Worm (Caenorhabditis elegans) whole organism, early embryonic: ENCODE measurements around the gene rpt-3.

ENCODE experiments used
- B0310.2 ChIP-seq: sonication (generic microtip); optimal IDR thresholded peaks from 2 replicates; lab custom pipeline; 2016; ENCODE audit warnings: mild to moderate bottlenecking, missing genetic modification characterization, missing compliant biosample characterization
- F13C5.2 ChIP-seq: sonication (generic microtip); optimal IDR thresholded peaks from 2 replicates; lab custom pipeline; 2017; ENCODE audit warnings: mild to moderate bottlenecking, missing genetic modification characterization, inconsistent platforms, missing compliant biosample characterization
- aly-1 ChIP-seq: sonication (generic microtip); optimal IDR thresholded peaks from 2 replicates; lab custom pipeline; 2016; ENCODE audit warnings: missing genetic modification characterization, missing compliant biosample characterization
- ama-1 ChIP-seq: fragments of 150-350 bp; optimal IDR thresholded peaks from 2 replicates; lab custom pipeline; 2014
- ceh-13 ChIP-seq: fragments of 200-800 bp; sonication (Bioruptor generic); optimal IDR thresholded peaks from 2 replicates; lab custom pipeline; 2018; ENCODE audit warnings: mild to moderate bottlenecking, missing genetic modification characterization, missing compliant biosample characterization
- ceh-36 ChIP-seq: sonication (generic microtip); optimal IDR thresholded peaks from 2 replicates; lab custom pipeline; 2016; ENCODE audit warnings: missing genetic modification characterization, inconsistent platforms, missing compliant biosample characterization
- ets-7 ChIP-seq: sonication (generic microtip); optimal IDR thresholded peaks from 2 replicates; lab custom pipeline; 2016; ENCODE audit warnings: missing genotype, missing genetic modification characterization, missing compliant biosample characterization
- flt-1 ChIP-seq: fragments of 200-800 bp; sonication (Bioruptor generic); IDR thresholded peaks from 2 replicates; pipeline ENCODE4 v1.3.6; 2022; ENCODE audit warnings: missing genetic modification characterization, missing compliant biosample characterization
- hmbx-1 ChIP-seq: sonication (generic microtip); optimal IDR thresholded peaks from 2 replicates; lab custom pipeline; 2016; ENCODE audit warnings: mild to moderate bottlenecking, missing genetic modification characterization, missing compliant biosample characterization
- hmg-4 ChIP-seq: fragments of 200-800 bp; sonication (Bioruptor generic); optimal IDR thresholded peaks from 2 replicates; lab custom pipeline; 2018; ENCODE audit warnings: mild to moderate bottlenecking, missing genetic modification characterization, missing compliant biosample characterization
- hnd-1 ChIP-seq: sonication (generic microtip); optimal IDR thresholded peaks from 2 replicates; lab custom pipeline; 2016; ENCODE audit warnings: missing genetic modification characterization, missing compliant biosample characterization
- pes-1 ChIP-seq: fragments of 200-800 bp; sonication (Bioruptor generic); IDR thresholded peaks from 2 replicates; pipeline ENCODE4 v1.3.6; 2022; ENCODE audit warnings: missing genetic modification reagents, missing genetic modification characterization, missing compliant biosample characterization
- scrt-1 ChIP-seq: fragments of 200-800 bp; sonication (Bioruptor generic); IDR thresholded peaks from 2 replicates; pipeline ENCODE4 v1.3.6; 2022; ENCODE audit warnings: missing genetic modification characterization, missing compliant biosample characterization
- sea-1 ChIP-seq: fragments of 200-800 bp; sonication (Bioruptor generic); conservative IDR thresholded peaks from 2 replicates; pipeline ENCODE4 v1.3.6; 2022; ENCODE audit warnings: missing genetic modification characterization, missing compliant biosample characterization
- tbx-11 ChIP-seq: fragments of 200-800 bp; sonication (Bioruptor generic); IDR thresholded peaks from 2 replicates; pipeline ENCODE4 v1.3.6; 2022; ENCODE audit warnings: missing genetic modification characterization, missing compliant biosample characterization
- tbx-37 ChIP-seq: fragments of 200-800 bp; sonication (Bioruptor generic); conservative IDR thresholded peaks from 2 replicates; pipeline ENCODE4 v1.3.6; 2022; ENCODE audit warnings: missing genetic modification reagents, missing genetic modification characterization, missing compliant biosample characterization
- tra-4 ChIP-seq: sonication (generic microtip); optimal IDR thresholded peaks from 2 replicates; lab custom pipeline; 2017; ENCODE audit warnings: missing genetic modification characterization, missing compliant biosample characterization

rpt-3 gene

DNA sequence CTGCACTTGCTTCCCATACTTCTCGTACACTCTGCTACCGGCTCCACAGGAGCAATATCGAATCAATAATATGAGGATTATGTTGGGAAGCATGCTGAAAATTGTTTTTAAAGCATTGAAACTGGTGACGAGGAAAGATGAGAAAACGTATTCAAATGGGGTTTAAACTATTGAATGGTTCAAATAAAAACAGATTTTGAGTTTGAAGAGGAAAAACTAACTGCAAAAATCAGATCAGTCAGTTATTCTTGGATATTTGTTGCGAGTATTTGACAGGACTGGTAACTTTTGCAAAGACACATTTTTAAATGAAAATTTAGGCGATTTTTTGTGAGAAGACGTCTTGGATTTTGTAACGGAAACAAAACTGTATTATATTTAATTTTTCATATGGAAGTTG is 25.1 kb downstream of the rpt-3 start, which contains the start of gene acr-5:
Gene acr-5, minus strand, starts transcription at position 101 of the 400 bp plus-strand sequence.
- TF ChIP-seq tbx-37 (GFP tag; lab: Robert Waterston, UW) (no peak), pes-1 (no peak), ceh-36 (tag; lab: Kevin White, UChicago) (no peak), tbx-11 (GFP tag; lab: Robert Waterston, UW) (no peak), hmg-4 (GFP tag; lab: Kevin White, UChicago) (no peak), flt-1 (no peak), ama-1 (lab: Kevin White, UChicago) (no peak), aly-1 (tag; lab: Kevin White, UChicago) (no peak), B0310.2 (tag; lab: Kevin White, UChicago) (no peak), hnd-1 (tag; lab: Kevin White, UChicago) (no peak), scrt-1 (no peak), F13C5.2 (no peak), tra-4 (no peak), ets-7 (no peak), sea-1 (GFP tag; lab: Robert Waterston, UW) (no peak), hmbx-1 (tag; lab: Kevin White, UChicago) (no peak), ceh-13 (GFP tag; lab: Kevin White, UChicago) (no peak)

DNA sequence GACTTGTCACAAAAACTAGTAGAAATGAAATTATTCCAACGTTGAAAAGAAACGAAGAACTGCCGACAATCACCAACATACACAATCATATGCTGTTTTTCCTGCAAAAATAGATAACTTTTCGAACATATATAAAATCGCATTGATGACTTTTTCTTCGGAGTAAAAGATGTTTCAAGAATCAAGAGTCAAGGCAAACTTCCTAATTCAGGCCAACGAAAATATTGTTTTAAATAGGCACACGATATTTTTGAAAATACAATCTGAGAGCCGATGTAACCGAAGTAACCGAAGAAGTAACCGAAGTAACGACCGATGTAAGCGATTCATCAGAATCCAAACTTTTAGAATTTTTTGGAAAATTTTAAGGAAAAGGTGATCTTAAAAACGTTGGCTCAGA is 30.4 kb downstream of the rpt-3 start, which contains the start of gene C09E7.10:
Gene C09E7.10, minus strand, starts transcription at position 101 of the 400 bp plus-strand sequence.
- no peak for TF ChIP-seq ama-1 (lab: Kevin White, UChicago)
- no peak for TF ChIP-seq hnd-1 (tag; lab: Kevin White, UChicago)
- no peak for TF ChIP-seq ceh-36 (tag; lab: Kevin White, UChicago)
- TF ChIP-seq scrt-1 = no peak
- no peak for TF ChIP-seq hmg-4 (GFP tag; lab: Kevin White, UChicago)
- TF ChIP-seq ceh-13 (GFP tag; lab: Kevin White, UChicago) = no peak
- TF ChIP-seq tbx-37 (GFP tag; lab: Robert Waterston, UW) = no peak
- TF ChIP-seq ets-7 = no peak
- no peak for TF ChIP-seq tbx-11 (GFP tag; lab: Robert Waterston, UW)
- no peak for TF ChIP-seq sea-1 (GFP tag; lab: Robert Waterston, UW)
- no peak for TF ChIP-seq B0310.2 (tag; lab: Kevin White, UChicago)
- no peak for TF ChIP-seq aly-1 (tag; lab: Kevin White, UChicago)

DNA sequence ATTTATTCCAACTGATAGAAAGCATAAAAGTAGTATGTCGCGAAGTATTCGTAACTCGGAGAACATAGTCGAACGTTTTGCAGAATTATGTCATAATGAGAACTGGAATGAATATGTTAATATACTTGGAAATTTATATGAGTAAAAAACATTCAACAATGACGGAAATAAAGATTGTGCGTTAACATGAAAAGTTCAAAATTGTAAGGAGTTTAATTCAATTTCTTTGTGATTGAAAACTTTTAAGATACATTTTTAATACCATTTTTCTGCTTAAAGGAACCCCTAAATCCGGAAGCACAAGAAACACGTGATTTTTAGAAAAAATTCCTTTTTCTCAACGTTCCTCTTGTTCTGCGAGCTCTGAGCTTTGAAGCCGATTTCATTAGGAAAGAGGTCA is 36.0 kb downstream of the rpt-3 start, which contains the start of gene oig-1:
Gene oig-1, minus strand, starts transcription at position 101 of the 400 bp plus-strand sequence.
- TF ChIP-seq hmbx-1 (tag; lab: Kevin White, UChicago) = no peak
- TF ChIP-seq scrt-1 = no peak
- TF ChIP-seq ceh-13 (GFP tag; lab: Kevin White, UChicago) = no peak
- TF ChIP-seq hnd-1 (tag; lab: Kevin White, UChicago) = no peak
- TF ChIP-seq aly-1 (tag; lab: Kevin White, UChicago) = no peak

- TF ChIP-seq hnd-1 (tag; lab: Kevin White, UChicago) (no peak), hmbx-1 (tag; lab: Kevin White, UChicago) (no peak)
Observed at ce11 chrIII:6527902-6528301, 38.3 kb downstream of the rpt-3 start, which contains the start of gene pqn-10. Gene pqn-10, plus strand, starts transcription at chrIII:6528202.

DNA sequence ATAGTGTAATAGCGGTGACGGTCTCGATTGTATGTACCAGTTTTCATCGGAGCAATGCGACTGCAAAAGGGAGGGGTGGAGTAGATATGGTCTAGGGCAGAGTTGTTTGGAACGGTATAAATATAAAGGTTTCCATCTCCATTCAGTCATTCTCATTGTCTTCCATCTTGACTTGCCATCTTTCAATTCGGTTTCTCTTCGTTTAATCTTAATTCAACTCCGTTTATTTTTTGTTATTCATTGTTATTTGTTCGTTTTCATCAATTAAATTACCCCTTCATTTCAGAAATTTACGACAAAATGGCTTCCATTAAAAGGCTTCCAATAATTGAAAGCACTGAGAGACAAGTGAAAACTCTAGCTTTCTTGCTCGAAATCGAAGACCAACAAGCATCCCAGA is 41.5 kb downstream of the rpt-3 start, which contains the start of gene C09E7.11:
Gene C09E7.11, plus strand, starts transcription at position 301 of the 400 bp plus-strand sequence.
- TF ChIP-seq hmbx-1 (tag; lab: Kevin White, UChicago) (no peak), tra-4 (no peak), pes-1 (no peak), scrt-1 (no peak), hmg-4 (GFP tag; lab: Kevin White, UChicago) (no peak), tbx-37 (GFP tag; lab: Robert Waterston, UW) (no peak), aly-1 (tag; lab: Kevin White, UChicago) (no peak), ama-1 (lab: Kevin White, UChicago) (no peak), tbx-11 (GFP tag; lab: Robert Waterston, UW) (no peak), hnd-1 (tag; lab: Kevin White, UChicago) (no peak), ceh-13 (GFP tag; lab: Kevin White, UChicago) (no peak), F13C5.2 (no peak), B0310.2 (tag; lab: Kevin White, UChicago) (no peak), flt-1 (no peak), ets-7 (no peak)

DNA sequence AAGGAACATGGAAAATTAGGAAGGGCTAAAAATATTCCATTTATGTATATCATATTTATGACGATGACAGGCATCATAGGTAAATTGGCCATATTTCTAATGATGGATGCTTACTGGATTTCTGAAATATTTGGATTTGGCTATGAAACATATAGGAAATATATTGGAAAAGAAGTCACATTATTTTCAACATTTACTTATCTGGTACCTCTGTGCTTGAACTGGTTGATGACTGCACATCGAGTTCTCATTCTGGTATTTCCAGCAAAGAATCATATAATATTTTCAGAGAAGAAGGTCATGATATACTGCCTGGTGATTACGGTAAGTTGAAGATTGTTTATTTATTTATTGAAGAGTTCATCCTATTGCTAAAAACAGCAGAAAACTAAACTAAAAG is 43.1 kb downstream of the rpt-3 start, which contains the start of gene srxa-5:
Gene srxa-5, plus strand, starts transcription at position 301 of the 400 bp plus-strand sequence.
- TF ChIP-seq F13C5.2 = no peak
- no peak for TF ChIP-seq pes-1
- TF ChIP-seq tbx-11 (GFP tag; lab: Robert Waterston, UW) = no peak

ce11 chrIII:6536945-6537568 is 47.5 kb downstream of the rpt-3 start, which contains the start of gene C09E7.4:
Gene C09E7.4, minus strand, starts transcription at chrIII:6536995.
- no peak for TF ChIP-seq hnd-1 (tag; lab: Kevin White, UChicago)
- peak; percentile 22 for TF ChIP-seq ets-7
- TF ChIP-seq pes-1 = no peak; the same call in 1 of the 2 replicates
- TF ChIP-seq ceh-36 (tag; lab: Kevin White, UChicago) = peak; percentile 9
- peak; percentile 65 for TF ChIP-seq F13C5.2
- TF ChIP-seq sea-1 (GFP tag; lab: Robert Waterston, UW) = no peak
- TF ChIP-seq ceh-13 (GFP tag; lab: Kevin White, UChicago) = no peak
- no peak for TF ChIP-seq ama-1 (lab: Kevin White, UChicago)
- no peak for TF ChIP-seq hmbx-1 (tag; lab: Kevin White, UChicago)
- no peak for TF ChIP-seq scrt-1
- no peak for TF ChIP-seq flt-1
- peak; percentile 38 for TF ChIP-seq aly-1 (tag; lab: Kevin White, UChicago)
- no peak for TF ChIP-seq B0310.2 (tag; lab: Kevin White, UChicago)
- no peak for TF ChIP-seq hmg-4 (GFP tag; lab: Kevin White, UChicago)
- TF ChIP-seq tra-4 = no peak
- TF ChIP-seq tbx-11 (GFP tag; lab: Robert Waterston, UW) = no peak
- TF ChIP-seq tbx-37 (GFP tag; lab: Robert Waterston, UW) = no peak
